Worm (Caenorhabditis elegans) whole organism, midembryonic: Measurements from ENCODE around the gene T06E4.21.

Source experiments
- T22C8.4 ChIP-seq: fragments of 200-800 bp; sonication (Bioruptor generic); IDR thresholded peaks from 2 replicates; pipeline ENCODE4 v1.3.6; 2022; ENCODE audit warnings: missing genetic modification characterization, missing compliant biosample characterization
- cog-1 ChIP-seq: sonication (generic microtip); optimal IDR thresholded peaks from 2 replicates; lab custom pipeline; 2016; ENCODE audit warnings: missing genetic modification characterization, missing compliant biosample characterization
- flt-1 ChIP-seq: fragments of 200-800 bp; sonication (Bioruptor generic); IDR thresholded peaks from 2 replicates; pipeline ENCODE4 v1.3.6; 2022; ENCODE audit warnings: missing genetic modification characterization, missing compliant biosample characterization
- klf-2 ChIP-seq: fragments of 200-800 bp; sonication (Bioruptor generic); conservative IDR thresholded peaks from 2 replicates; pipeline ENCODE4 v1.3.6; 2022; ENCODE audit warnings: missing genetic modification reagents, missing genetic modification characterization, missing compliant biosample characterization
- med-1 ChIP-seq: sonication (generic microtip); optimal IDR thresholded peaks from 2 replicates; lab custom pipeline; 2017; ENCODE audit warnings: missing genetic modification characterization, mild to moderate bottlenecking, missing compliant biosample characterization, antibody characterized with exemption, missing genetic modification reagents; ENCODE audit not compliant: insufficient read depth
- ref-1 ChIP-seq: fragments of 200-800 bp; sonication (Bioruptor generic); conservative IDR thresholded peaks from 2 replicates; pipeline ENCODE4 v1.3.6; 2022; ENCODE audit warnings: missing genetic modification reagents, missing genetic modification characterization, missing compliant biosample characterization
- tab-1 ChIP-seq: fragments of 200-800 bp; sonication (Bioruptor generic); IDR thresholded peaks from 2 replicates; pipeline ENCODE4 v1.3.6; 2022; ENCODE audit warnings: missing genetic modification characterization, missing compliant biosample characterization
- ztf-23 ChIP-seq: fragments of 200-800 bp; sonication (Bioruptor generic); IDR thresholded peaks from 2 replicates; pipeline ENCODE4 v1.3.6; 2022; ENCODE audit warnings: missing genetic modification reagents, missing genetic modification characterization, missing compliant biosample characterization
- ztf-29 ChIP-seq: fragments of 200-800 bp; sonication (Bioruptor generic); IDR thresholded peaks from 2 replicates; pipeline ENCODE4 v1.3.6; 2022; ENCODE audit warnings: missing genetic modification reagents, missing genetic modification characterization, missing compliant biosample characterization

The T06E4.21 gene

ce11 chrV:9651294-9651693 lies at the start of gene T06E4.21:
TSS of gene T06E4.21 (plus strand) at chrV:9651594.
- no peak for TF ChIP-seq tab-1 (GFP tag; lab: Robert Waterston, UW)
- TF ChIP-seq ref-1 (GFP tag; lab: Robert Waterston, UW), result no peak

ce11 chrV:9603488-9603887 lies 47.9 kb upstream of the T06E4.21 start:
- TF ChIP-seq flt-1, result peak; percentile 75; the same call in 1 of the 2 replicates

ce11 chrV:9608256-9608655 lies 43.1 kb upstream of the T06E4.21 start, which contains the start of gene dop-2:
TSS of gene dop-2 (plus strand) at chrV:9608556.
- no peak for TF ChIP-seq ztf-23 (GFP tag; lab: Robert Waterston, UW)
- TF ChIP-seq klf-2 (GFP tag; lab: Robert Waterston, UW), result no peak
- TF ChIP-seq flt-1, result no peak
- no peak for TF ChIP-seq ref-1 (GFP tag; lab: Robert Waterston, UW)
- TF ChIP-seq cog-1 (tag; lab: Kevin White, UChicago), result no peak
- TF ChIP-seq T22C8.4 (GFP tag; lab: Robert Waterston, UW), result no peak
- no peak for TF ChIP-seq tab-1 (GFP tag; lab: Robert Waterston, UW)
- TF ChIP-seq med-1 (GFP tag; lab: Kevin White, UChicago), result no peak
- TF ChIP-seq ztf-29 (GFP tag; lab: Robert Waterston, UW), result no peak

- no peak for TF ChIP-seq med-1 (GFP tag; lab: Kevin White, UChicago)
- no peak for TF ChIP-seq cog-1 (tag; lab: Kevin White, UChicago)
- TF ChIP-seq klf-2 (GFP tag; lab: Robert Waterston, UW), result no peak
- TF ChIP-seq ref-1 (GFP tag; lab: Robert Waterston, UW), result no peak
- no peak for TF ChIP-seq flt-1
- no peak for TF ChIP-seq ztf-29 (GFP tag; lab: Robert Waterston, UW)
- no peak for TF ChIP-seq tab-1 (GFP tag; lab: Robert Waterston, UW)
- TF ChIP-seq T22C8.4 (GFP tag; lab: Robert Waterston, UW), result no peak
- TF ChIP-seq ztf-23 (GFP tag; lab: Robert Waterston, UW), result no peak
Observed at ce11 chrV:9609217-9609616, 42.2 kb upstream of the T06E4.21 start.

ce11 chrV:9615725-9616124 lies 35.7 kb upstream of the T06E4.21 start, which contains the start of gene pqn-63:
TSS of gene pqn-63 (plus strand) at chrV:9616031.
- TF ChIP-seq ztf-29 (GFP tag; lab: Robert Waterston, UW) (no peak), med-1 (GFP tag; lab: Kevin White, UChicago) (no peak), tab-1 (GFP tag; lab: Robert Waterston, UW) (no peak), ref-1 (GFP tag; lab: Robert Waterston, UW) (no peak), ztf-23 (GFP tag; lab: Robert Waterston, UW) (no peak), flt-1 (no peak), T22C8.4 (GFP tag; lab: Robert Waterston, UW) (no peak), cog-1 (tag; lab: Kevin White, UChicago) (no peak), klf-2 (GFP tag; lab: Robert Waterston, UW) (no peak)

- no peak for TF ChIP-seq ztf-29 (GFP tag; lab: Robert Waterston, UW)
- TF ChIP-seq klf-2 (GFP tag; lab: Robert Waterston, UW), result no peak
- no peak for TF ChIP-seq flt-1
- TF ChIP-seq T22C8.4 (GFP tag; lab: Robert Waterston, UW), result no peak
- no peak for TF ChIP-seq med-1 (GFP tag; lab: Kevin White, UChicago)
Observed at ce11 chrV:9616130-9616529, 35.3 kb upstream of the T06E4.21 start.

- no peak for TF ChIP-seq ztf-29 (GFP tag; lab: Robert Waterston, UW)
- no peak for TF ChIP-seq ztf-23 (GFP tag; lab: Robert Waterston, UW)
- TF ChIP-seq klf-2 (GFP tag; lab: Robert Waterston, UW), result no peak
- TF ChIP-seq ref-1 (GFP tag; lab: Robert Waterston, UW), result no peak
- TF ChIP-seq flt-1, result no peak
- no peak for TF ChIP-seq tab-1 (GFP tag; lab: Robert Waterston, UW)
- no peak for TF ChIP-seq med-1 (GFP tag; lab: Kevin White, UChicago)
- no peak for TF ChIP-seq cog-1 (tag; lab: Kevin White, UChicago)
- no peak for TF ChIP-seq T22C8.4 (GFP tag; lab: Robert Waterston, UW)
Observed at ce11 chrV:9616687-9617086, 34.7 kb upstream of the T06E4.21 start.

- TF ChIP-seq ref-1 (GFP tag; lab: Robert Waterston, UW) (no peak), cog-1 (tag; lab: Kevin White, UChicago) (no peak), T22C8.4 (GFP tag; lab: Robert Waterston, UW) (0 out of 2 replicates have a peak, but pooled peaks have one; percentile 18)
Observed at ce11 chrV:9618420-9618819, 33.0 kb upstream of the T06E4.21 start.

ce11 chrV:9618919-9619318 lies 32.5 kb upstream of the T06E4.21 start, which contains the start of gene idpc-7:
TSS of gene idpc-7 (minus strand) at chrV:9619019.
- TF ChIP-seq ztf-29 (GFP tag; lab: Robert Waterston, UW) (no peak), med-1 (GFP tag; lab: Kevin White, UChicago) (no peak)

ce11 chrV:9619850-9620249 lies 31.5 kb upstream of the T06E4.21 start, which contains the start of gene idpc-6:
TSS of gene idpc-6 (plus strand) at chrV:9620150.
- TF ChIP-seq tab-1 (GFP tag; lab: Robert Waterston, UW) (no peak), T22C8.4 (GFP tag; lab: Robert Waterston, UW) (no peak), flt-1 (no peak), ztf-29 (GFP tag; lab: Robert Waterston, UW) (no peak), med-1 (GFP tag; lab: Kevin White, UChicago) (no peak), ztf-23 (GFP tag; lab: Robert Waterston, UW) (no peak), ref-1 (GFP tag; lab: Robert Waterston, UW) (no peak)
